Fruit fly (Drosophila melanogaster) whole organism, embryonic: Measurements from ENCODE around the gene Etfb.

Source experiments
- Abd-B ChIP-seq: fragments of 200-800 bp; sonication (Bioruptor generic); optimal IDR thresholded peaks from 2 replicates; lab custom pipeline; 2018; ENCODE audit warnings: missing biosample characterization, mild to moderate bottlenecking, missing genetic modification characterization, moderate library complexity
- Antp ChIP-seq: fragments of 200-800 bp; sonication (Bioruptor generic); optimal IDR thresholded peaks from 3 replicates; lab custom pipeline; 2016; ENCODE audit warnings: missing biosample characterization, missing genetic modification characterization
- Atf6 ChIP-seq: fragments of 200-800 bp; sonication (Bioruptor generic); IDR thresholded peaks from 2 replicates; pipeline ENCODE4 v1.3.6; 2022; ENCODE audit warnings: missing biosample characterization, missing genetic modification characterization
- CG1024 ChIP-seq: fragments of 200-800 bp; sonication (Bioruptor generic); IDR thresholded peaks from 2 replicates; pipeline ENCODE4 v1.3.6; 2022; ENCODE audit warnings: missing biosample characterization, missing genetic modification characterization
- CG10274 ChIP-seq: fragments of 200-800 bp; sonication (Bioruptor generic); optimal IDR thresholded peaks from 3 replicates; lab custom pipeline; 2017; ENCODE audit warnings: missing biosample characterization, mild to moderate bottlenecking, missing genetic modification characterization
- CG10366 ChIP-seq: fragments of 200-800 bp; sonication (Bioruptor generic); IDR thresholded peaks from 2 replicates; pipeline ENCODE4 v1.3.6; 2022; ENCODE audit warnings: missing biosample characterization, missing genetic modification characterization
- CG10431 ChIP-seq: fragments of 200-800 bp; sonication (Bioruptor generic); optimal IDR thresholded peaks from 3 replicates; lab custom pipeline; 2018; ENCODE audit warnings: missing biosample characterization, mild to moderate bottlenecking, missing genetic modification characterization
- CG10654 ChIP-seq: fragments of 200-800 bp; sonication (Bioruptor generic); optimal IDR thresholded peaks from 2 replicates; lab custom pipeline; 2016; ENCODE audit warnings: missing biosample characterization, missing genetic modification characterization
- CG11093 ChIP-seq: fragments of 200-800 bp; sonication (Bioruptor generic); IDR thresholded peaks from 3 replicates; pipeline ENCODE4 v1.3.6; 2022; ENCODE audit warnings: missing biosample characterization, missing genetic modification characterization
- CG12236 ChIP-seq: fragments of 200-800 bp; sonication (Bioruptor generic); optimal IDR thresholded peaks from 2 replicates; lab custom pipeline; 2016; ENCODE audit warnings: missing biosample characterization, missing genetic modification characterization
- CG14667 ChIP-seq: fragments of 200-800 bp; sonication (Bioruptor generic); IDR thresholded peaks from 2 replicates; pipeline ENCODE4 v1.3.6; 2022; ENCODE audit warnings: missing biosample characterization, missing genetic modification characterization
- CG14965 ChIP-seq: fragments of 200-800 bp; sonication (Bioruptor generic); optimal IDR thresholded peaks from 2 replicates; lab custom pipeline; 2016; ENCODE audit warnings: missing biosample characterization, missing genetic modification characterization, borderline replicate concordance
- CG15514 ChIP-seq: fragments of 200-800 bp; sonication (Bioruptor generic); optimal IDR thresholded peaks from 3 replicates; lab custom pipeline; 2017; ENCODE audit warnings: missing biosample characterization, missing genetic modification characterization, mild to moderate bottlenecking, moderate library complexity, missing genetic modification reagents
- CG15696 ChIP-seq: fragments of 200-800 bp; sonication (Bioruptor generic); optimal IDR thresholded peaks from 2 replicates; lab custom pipeline; 2019; ENCODE audit warnings: missing biosample characterization, mild to moderate bottlenecking, missing genetic modification characterization, moderate library complexity
- CG1603 ChIP-seq: fragments of 200-800 bp; sonication (Bioruptor generic); optimal IDR thresholded peaks from 2 replicates; lab custom pipeline; 2019; ENCODE audit warnings: missing biosample characterization, mild to moderate bottlenecking, missing genetic modification characterization, moderate library complexity
- CG18262 ChIP-seq: fragments of 200-800 bp; optimal IDR thresholded peaks from 3 replicates; lab custom pipeline; 2019; ENCODE audit warnings: missing biosample characterization, mild to moderate bottlenecking, missing genetic modification characterization, moderate library complexity
- CG3281 ChIP-seq: fragments of 200-800 bp; sonication (Bioruptor generic); optimal IDR thresholded peaks from 3 replicates; lab custom pipeline; 2017; ENCODE audit warnings: missing biosample characterization, mild to moderate bottlenecking, missing genetic modification characterization
- CG4282 ChIP-seq: fragments of 200-800 bp; sonication (Bioruptor generic); optimal IDR thresholded peaks from 2 replicates; lab custom pipeline; 2016; ENCODE audit warnings: missing biosample characterization, missing genetic modification characterization
- CG4328 ChIP-seq: fragments of 200-800 bp; sonication (Bioruptor generic); optimal IDR thresholded peaks from 3 replicates; lab custom pipeline; 2017; ENCODE audit warnings: missing biosample characterization, missing genetic modification reagents, missing genetic modification characterization
- CG4854 ChIP-seq: fragments of 200-800 bp; sonication (Bioruptor generic); optimal IDR thresholded peaks from 2 replicates; lab custom pipeline; 2016; ENCODE audit warnings: missing biosample characterization, missing genetic modification characterization, inconsistent platforms
- CG7271 ChIP-seq: fragments of 200-800 bp; sonication (Bioruptor generic); optimal IDR thresholded peaks from 2 replicates; lab custom pipeline; 2018; ENCODE audit warnings: missing biosample characterization, mild to moderate bottlenecking, missing genetic modification characterization, moderate library complexity
- CG7372 ChIP-seq: fragments of 200-800 bp; sonication (Bioruptor generic); IDR thresholded peaks from 2 replicates; pipeline ENCODE4 v1.3.6; 2022; ENCODE audit warnings: missing biosample characterization, missing genetic modification characterization
- CG8290 ChIP-seq, 3 experiments: fragments of 200-800 bp; sonication (Bioruptor generic); optimal IDR thresholded peaks; 2 replicates each; lab custom pipeline; 2016 to 2019; ENCODE audit warnings: missing biosample characterization in 3 of 3, missing genetic modification characterization in 3 of 3, mild to moderate bottlenecking in 2 of 3, moderate library complexity in 1 of 3
- CG8478 ChIP-seq: fragments of >200 bp; optimal IDR thresholded peaks from 2 replicates; lab custom pipeline; 2018
- CG9215 ChIP-seq: fragments of 200-800 bp; sonication (Bioruptor generic); IDR thresholded peaks from 2 replicates; pipeline ENCODE4 v1.3.6; 2022; ENCODE audit warnings: missing biosample characterization, missing genetic modification characterization
- HmgD ChIP-seq: fragments of 200-800 bp; sonication (Bioruptor generic); optimal IDR thresholded peaks from 3 replicates; lab custom pipeline; 2016; ENCODE audit warnings: missing biosample characterization, missing genetic modification characterization
- HmgZ ChIP-seq: fragments of 200-800 bp; sonication (Bioruptor generic); optimal IDR thresholded peaks from 2 replicates; lab custom pipeline; 2018; ENCODE audit warnings: missing biosample characterization, mild to moderate bottlenecking, missing genetic modification characterization
- Hsf ChIP-seq: fragments of 200-800 bp; sonication (Bioruptor generic); optimal IDR thresholded peaks from 3 replicates; lab custom pipeline; 2016; ENCODE audit warnings: missing biosample characterization, missing genetic modification characterization
- NC2α ChIP-seq: fragments of 200-800 bp; sonication (Bioruptor generic); optimal IDR thresholded peaks from 2 replicates; lab custom pipeline; 2016; ENCODE audit warnings: missing biosample characterization, missing genetic modification characterization
- Scr ChIP-seq: fragments of 200-800 bp; sonication (Bioruptor generic); IDR thresholded peaks from 2 replicates; pipeline ENCODE4 v1.3.6; 2022; ENCODE audit warnings: missing biosample characterization, missing genetic modification characterization; ENCODE audit not compliant: partially characterized antibody
- Six4 ChIP-seq: fragments of 200-800 bp; sonication (Bioruptor generic); optimal IDR thresholded peaks from 2 replicates; lab custom pipeline; 2016; ENCODE audit warnings: missing biosample characterization, missing genetic modification characterization
- Stat92E ChIP-seq, 3 experiments: fragments of >200 bp in 2 of 3; fragments of 200-800 bp in 1 of 3; sonication (Bioruptor generic) in 1 of 3; optimal IDR thresholded peaks; 2 replicates each; lab custom pipeline; 2017 to 2019; ENCODE audit warnings: missing biosample characterization in 3 of 3, missing genetic modification characterization in 3 of 3, mild to moderate bottlenecking in 1 of 3, moderate library complexity in 1 of 3
- abd-A ChIP-seq: fragments of 200-800 bp; sonication (Bioruptor generic); optimal IDR thresholded peaks from 3 replicates; lab custom pipeline; 2019; ENCODE audit warnings: missing biosample characterization, mild to moderate bottlenecking, missing genetic modification characterization, moderate library complexity
- ara ChIP-seq: fragments of 200-800 bp; sonication (Bioruptor generic); IDR thresholded peaks from 2 replicates; pipeline ENCODE4 v1.3.6; 2022; ENCODE audit warnings: missing biosample characterization, missing genetic modification characterization
- chm ChIP-seq: fragments of 200-800 bp; sonication (Bioruptor generic); IDR thresholded peaks from 2 replicates; pipeline ENCODE4 v1.3.6; 2022; ENCODE audit warnings: missing biosample characterization, missing genetic modification characterization
- da ChIP-seq: fragments of 200-800 bp; sonication (Bioruptor generic); optimal IDR thresholded peaks from 2 replicates; lab custom pipeline; 2016; ENCODE audit warnings: missing biosample characterization, missing genetic modification characterization
- esg ChIP-seq: fragments of 200-800 bp; sonication (Bioruptor generic); conservative IDR thresholded peaks from 2 replicates; pipeline ENCODE4 v1.3.6; 2022; ENCODE audit warnings: missing biosample characterization, missing genetic modification characterization
- gfzf ChIP-seq: fragments of 200-800 bp; sonication (Bioruptor generic); optimal IDR thresholded peaks from 2 replicates; lab custom pipeline; 2016; ENCODE audit warnings: missing biosample characterization, mild to moderate bottlenecking, missing genetic modification characterization, moderate library complexity
- gsb-n ChIP-seq: fragments of 200-800 bp; sonication (Bioruptor generic); optimal IDR thresholded peaks from 3 replicates; lab custom pipeline; 2018; ENCODE audit warnings: missing biosample characterization, mild to moderate bottlenecking, missing genetic modification characterization
- h ChIP-seq: fragments of >200 bp; optimal IDR thresholded peaks from 2 replicates; lab custom pipeline; 2017
- lilli ChIP-seq: fragments of 200-800 bp; sonication (Bioruptor generic); optimal IDR thresholded peaks from 3 replicates; lab custom pipeline; 2016; ENCODE audit warnings: missing biosample characterization, missing genetic modification characterization
- pros ChIP-seq: fragments of 200-800 bp; sonication (Bioruptor generic); optimal IDR thresholded peaks from 3 replicates; lab custom pipeline; 2019; ENCODE audit warnings: missing biosample characterization, mild to moderate bottlenecking, missing genetic modification characterization, moderate library complexity
- pzg ChIP-seq: fragments of 200-800 bp; sonication (Bioruptor generic); optimal IDR thresholded peaks from 3 replicates; lab custom pipeline; 2018; ENCODE audit warnings: missing biosample characterization, mild to moderate bottlenecking, missing genetic modification characterization, moderate library complexity
- row ChIP-seq: fragments of 200-800 bp; sonication (Bioruptor generic); IDR thresholded peaks from 3 replicates; pipeline ENCODE4 v1.3.6; 2022; ENCODE audit warnings: missing biosample characterization, missing genetic modification characterization
- seq ChIP-seq: fragments of 200-800 bp; sonication (Bioruptor generic); IDR thresholded peaks from 2 replicates; pipeline ENCODE4 v1.3.6; 2022; ENCODE audit warnings: missing biosample characterization, missing genetic modification characterization
- sim ChIP-seq: fragments of 200-800 bp; sonication (Bioruptor generic); IDR thresholded peaks from 2 replicates; pipeline ENCODE4 v1.3.6; 2022; ENCODE audit warnings: missing biosample characterization, missing genetic modification characterization
- slp2 ChIP-seq: fragments of 200-800 bp; sonication (Bioruptor generic); optimal IDR thresholded peaks from 2 replicates; lab custom pipeline; 2016; ENCODE audit warnings: missing biosample characterization, missing genetic modification characterization
- toy ChIP-seq: fragments of 200-800 bp; sonication (Bioruptor generic); IDR thresholded peaks from 2 replicates; pipeline ENCODE4 v1.3.6; 2022; ENCODE audit warnings: missing biosample characterization, missing genetic modification characterization
- twi ChIP-seq: fragments of 200-800 bp; optimal IDR thresholded peaks from 2 replicates; lab custom pipeline; 2019; ENCODE audit warnings: missing biosample characterization, mild to moderate bottlenecking, missing genetic modification characterization, moderate library complexity
- zen ChIP-seq: fragments of 200-800 bp; sonication (Bioruptor generic); optimal IDR thresholded peaks from 3 replicates; lab custom pipeline; 2018; ENCODE audit warnings: missing biosample characterization, mild to moderate bottlenecking, missing genetic modification characterization, moderate library complexity
- zfh1 ChIP-seq: fragments of 200-800 bp; sonication (Bioruptor generic); IDR thresholded peaks from 3 replicates; pipeline ENCODE4 v1.3.6; 2022; ENCODE audit warnings: missing biosample characterization, missing genetic modification characterization

Gene Etfb

dm6 chr3R:29773833-29774324 lies 28.9 kb downstream of the Etfb start (continued):
- peak; percentile 68; the same call in 2 of the 3 replicates for TF ChIP-seq zfh1 (GFP tag; lab: Robert Waterston, UW)
- no peak for TF ChIP-seq h (lab: Kevin White, UChicago)
- peak; percentile 74 for TF ChIP-seq toy (GFP tag; lab: Robert Waterston, UW)
- TF ChIP-seq CG14965 (GFP tag; lab: Kevin White, UChicago) = peak; percentile 47
- TF ChIP-seq twi (tag; lab: Kevin White, UChicago) = peak; percentile 51
- TF ChIP-seq gfzf (GFP tag; lab: Kevin White, UChicago) = no peak
- peak; percentile 63 for TF ChIP-seq Atf6 (GFP tag; lab: Robert Waterston, UW)
- peak; percentile 53; the same call in 1 of the 2 replicates for TF ChIP-seq chm
- peak; percentile 5 for TF ChIP-seq CG4328 (GFP tag; lab: Kevin White, UChicago)
- TF ChIP-seq CG7372 (GFP tag; lab: Robert Waterston, UW) = peak; percentile 73
- no peak for TF ChIP-seq Stat92E (GFP tag; optimal IDR thresholded peaks at IDR 0.05; lab: Kevin White, UChicago)
- TF ChIP-seq NC2α (GFP tag; lab: Kevin White, UChicago) = peak; percentile 16
- peak; percentile 74 for TF ChIP-seq Antp (GFP tag; lab: Kevin White, UChicago)
- peak; percentile 49; the same call in 1 of the 2 replicates for TF ChIP-seq seq (GFP tag; lab: Robert Waterston, UW)
- no peak for TF ChIP-seq gsb-n
- peak; percentile 53; the same call in 1 of the 3 replicates for TF ChIP-seq CG11093 (GFP tag; lab: Robert Waterston, UW)
- no peak for TF ChIP-seq CG15514 (GFP tag; lab: Kevin White, UChicago)
- peak; percentile 36; the same call in 1 of the 2 replicates for TF ChIP-seq ara (GFP tag; lab: Robert Waterston, UW)
- peak; percentile 38 for TF ChIP-seq CG10654 (GFP tag; lab: Kevin White, UChicago)
- TF ChIP-seq CG12236 (GFP tag; lab: Kevin White, UChicago) = peak; percentile 31
- peak; percentile 77 for TF ChIP-seq CG3281 (GFP tag; lab: Kevin White, UChicago)
- TF ChIP-seq CG8478 (lab: Kevin White, UChicago) = no peak
- peak; percentile 57 for TF ChIP-seq CG4282 (GFP tag; lab: Kevin White, UChicago)
- TF ChIP-seq da = no peak
- TF ChIP-seq lilli (GFP tag; lab: Kevin White, UChicago) = peak; percentile 90
- peak; percentile 75 for TF ChIP-seq Hsf (GFP tag; lab: Kevin White, UChicago)
- no peak for TF ChIP-seq sim (GFP tag; lab: Robert Waterston, UW)
- TF ChIP-seq zen (tag; lab: Kevin White, UChicago) = peak; percentile 15
- no peak for TF ChIP-seq Six4 (GFP tag; lab: Kevin White, UChicago)
- no peak for TF ChIP-seq CG1024 (GFP tag; lab: Robert Waterston, UW)
- TF ChIP-seq slp2 = peak; percentile 59
- peak; percentile 47 for TF ChIP-seq CG15696
- TF ChIP-seq CG1603 (tag; lab: Kevin White, UChicago) = peak; percentile 23
- TF ChIP-seq CG10431 (GFP tag; lab: Kevin White, UChicago) = no peak
- peak; percentile 87 for TF ChIP-seq HmgZ (tag; lab: Kevin White, UChicago)
- TF ChIP-seq row (GFP tag; lab: Robert Waterston, UW) = peak; percentile 94
- TF ChIP-seq CG14667 (GFP tag; lab: Robert Waterston, UW) = peak; percentile 57
- no peak for TF ChIP-seq HmgD (GFP tag; lab: Kevin White, UChicago)
- no peak for TF ChIP-seq pros (GFP tag; lab: Kevin White, UChicago)
- peak; percentile 7 for TF ChIP-seq pzg (GFP tag; lab: Kevin White, UChicago)
- TF ChIP-seq CG7271 = no peak
- peak; percentile 56 for TF ChIP-seq CG4854 (GFP tag; lab: Kevin White, UChicago)
- TF ChIP-seq Scr (GFP tag; lab: Robert Waterston, UW) = no peak
- peak; percentile 28 for TF ChIP-seq CG8290 (GFP tag; optimal IDR thresholded peaks at IDR 0.05; lab: Kevin White, UChicago)
- peak in 1 of 2 experiments; percentile 70 for TF ChIP-seq CG8290 (tag; optimal IDR thresholded peaks at IDR 0.05; lab: Kevin White, UChicago)
- TF ChIP-seq esg (GFP tag; lab: Robert Waterston, UW) = peak; percentile 60
- TF ChIP-seq abd-A = no peak
- TF ChIP-seq CG18262 (tag; lab: Kevin White, UChicago) = peak; percentile 33
- TF ChIP-seq Abd-B (GFP tag; lab: Kevin White, UChicago) = peak; percentile 89
- peak; percentile 66 for TF ChIP-seq CG10366
- TF ChIP-seq CG10274 (GFP tag; lab: Kevin White, UChicago) = peak; percentile 92
- TF ChIP-seq CG9215 (GFP tag; lab: Robert Waterston, UW) = peak; percentile 82
